Worm (Caenorhabditis elegans) whole organism, L3 larva: Measurements from ENCODE around the gene cyh-1.

Source experiments
- aly-2 ChIP-seq: fragments of 150-350 bp; optimal IDR thresholded peaks from 2 replicates; lab custom pipeline; 2014; ENCODE audit warnings: missing biosample characterization, missing genetic modification characterization
- mdl-1 ChIP-seq: fragments of 150-350 bp; optimal IDR thresholded peaks from 2 replicates; lab custom pipeline; 2014; ENCODE audit warnings: missing biosample characterization, missing genetic modification characterization

- TF ChIP-seq mdl-1 (tag; lab: Kevin White, UChicago) = no peak
- TF ChIP-seq aly-2 (tag; lab: Kevin White, UChicago) = no peak
These were observed 31.1 kb upstream of the cyh-1 start, which contains the start of gene sdz-32 for ce11 chrII:3473744-3474143.
